Worm (Caenorhabditis elegans) whole organism, L2 larva: Measurements from ENCODE around the gene F14H12.17.

Experiments
- C34F6.9 ChIP-seq: fragments of 150-350 bp; optimal IDR thresholded peaks from 2 replicates; lab custom pipeline; 2014; ENCODE audit warnings: missing biosample characterization, missing genetic modification characterization
- F13H6.1 ChIP-seq: sonication (generic microtip); optimal IDR thresholded peaks from 2 replicates; lab custom pipeline; 2016; ENCODE audit warnings: missing genetic modification characterization, missing compliant biosample characterization
- R02D3.7 ChIP-seq: fragments of 150-350 bp; optimal IDR thresholded peaks from 2 replicates; lab custom pipeline; 2014; ENCODE audit warnings: missing biosample characterization, missing genetic modification characterization
- Y55F3AM.14 ChIP-seq: fragments of 200-800 bp; sonication (Bioruptor generic); optimal IDR thresholded peaks from 2 replicates; lab custom pipeline; 2018; ENCODE audit warnings: mild to moderate bottlenecking, missing genetic modification characterization, missing compliant biosample characterization
- ZK546.5 ChIP-seq: sonication (generic microtip); optimal IDR thresholded peaks from 2 replicates; lab custom pipeline; 2017; ENCODE audit warnings: missing biosample characterization, missing genetic modification characterization
- alr-1 ChIP-seq: fragments of 150-350 bp; optimal IDR thresholded peaks from 2 replicates; lab custom pipeline; 2014; ENCODE audit warnings: missing biosample characterization, missing genetic modification characterization
- ama-1 ChIP-seq: fragments of 150-350 bp; optimal IDR thresholded peaks from 2 replicates; lab custom pipeline; 2018; ENCODE audit warnings: inconsistent platforms
- blmp-1 ChIP-seq: sonication (generic microtip); optimal IDR thresholded peaks from 2 replicates; lab custom pipeline; 2017; ENCODE audit warnings: missing genetic modification characterization, mild to moderate bottlenecking, missing compliant biosample characterization, antibody characterized with exemption, moderate library complexity; ENCODE audit not compliant: insufficient read depth
- ceh-82 ChIP-seq: fragments of 150-350 bp; optimal IDR thresholded peaks from 2 replicates; lab custom pipeline; 2014; ENCODE audit warnings: missing biosample characterization, missing genetic modification characterization
- crh-2 ChIP-seq: sonication (generic microtip); optimal IDR thresholded peaks from 2 replicates; lab custom pipeline; 2017; ENCODE audit warnings: missing biosample characterization, missing genetic modification characterization
- egl-27 ChIP-seq: sonication (generic microtip); optimal IDR thresholded peaks from 3 replicates; lab custom pipeline; 2017; ENCODE audit warnings: missing biosample characterization, missing genetic modification reagents, missing genetic modification characterization
- elt-1 ChIP-seq: fragments of 150-350 bp; optimal IDR thresholded peaks from 2 replicates; lab custom pipeline; 2014; ENCODE audit warnings: missing biosample characterization, missing genetic modification characterization
- elt-3 ChIP-seq: sonication (generic microtip); optimal IDR thresholded peaks from 2 replicates; lab custom pipeline; 2017; ENCODE audit warnings: missing biosample characterization, missing genetic modification characterization
- fos-1 ChIP-seq: fragments of 150-350 bp; optimal IDR thresholded peaks from 2 replicates; lab custom pipeline; 2014; ENCODE audit warnings: missing biosample characterization, missing genetic modification characterization
- gmeb-1 ChIP-seq: fragments of 150-350 bp; optimal IDR thresholded peaks from 2 replicates; lab custom pipeline; 2014; ENCODE audit warnings: missing biosample characterization, missing genetic modification characterization
- lin-11 ChIP-seq: fragments of 150-350 bp; sonication (generic microtip); optimal IDR thresholded peaks from 2 replicates; lab custom pipeline; 2014; ENCODE audit warnings: missing biosample characterization, missing genetic modification characterization, inconsistent platforms, mixed read lengths
- lin-13 ChIP-seq: fragments of 150-350 bp; optimal IDR thresholded peaks from 2 replicates; lab custom pipeline; 2014; ENCODE audit warnings: missing biosample characterization, missing genetic modification reagents, missing genetic modification characterization
- lin-39 ChIP-seq: fragments of 150-350 bp; optimal IDR thresholded peaks from 2 replicates; lab custom pipeline; 2014; ENCODE audit warnings: missing biosample characterization, missing genetic modification reagents, missing genetic modification characterization
- lsy-2 ChIP-seq, 2 experiments: fragments of 150-350 bp in 1 of 2; sonication (generic microtip) in 1 of 2; optimal IDR thresholded peaks; 2 replicates each; lab custom pipeline; 2014 to 2017; ENCODE audit warnings: missing biosample characterization in 2 of 2, missing genetic modification characterization in 2 of 2
- mab-5 ChIP-seq: fragments of 150-350 bp; optimal IDR thresholded peaks from 2 replicates; lab custom pipeline; 2014; ENCODE audit warnings: missing biosample characterization, missing genetic modification characterization
- mbf-1 ChIP-seq: sonication (generic microtip); optimal IDR thresholded peaks from 2 replicates; lab custom pipeline; 2017; ENCODE audit warnings: missing biosample characterization, missing genetic modification characterization
- nhr-10 ChIP-seq: sonication (generic microtip); optimal IDR thresholded peaks from 2 replicates; lab custom pipeline; 2017; ENCODE audit warnings: missing biosample characterization, missing genetic modification characterization
- nhr-12 ChIP-seq: fragments of 150-350 bp; optimal IDR thresholded peaks from 2 replicates; lab custom pipeline; 2014; ENCODE audit warnings: missing biosample characterization, missing genetic modification characterization
- nhr-129 ChIP-seq: fragments of 150-350 bp; optimal IDR thresholded peaks from 2 replicates; lab custom pipeline; 2014; ENCODE audit warnings: missing biosample characterization, missing genetic modification characterization
- nhr-21 ChIP-seq: fragments of 150-350 bp; optimal IDR thresholded peaks from 2 replicates; lab custom pipeline; 2014; ENCODE audit warnings: missing biosample characterization, missing genetic modification characterization
- nhr-23 ChIP-seq: fragments of 150-350 bp; optimal IDR thresholded peaks from 2 replicates; lab custom pipeline; 2014; ENCODE audit warnings: missing biosample characterization, missing genetic modification reagents, missing genetic modification characterization
- nhr-25 ChIP-seq: fragments of 150-350 bp; sonication (generic microtip); optimal IDR thresholded peaks from 3 replicates; lab custom pipeline; 2014; ENCODE audit warnings: missing biosample characterization, missing genetic modification characterization
- nhr-6 ChIP-seq: fragments of 150-350 bp; optimal IDR thresholded peaks from 2 replicates; lab custom pipeline; 2014; ENCODE audit warnings: missing biosample characterization, missing genetic modification characterization
- peb-1 ChIP-seq: fragments of 150-350 bp; optimal IDR thresholded peaks from 2 replicates; lab custom pipeline; 2014; ENCODE audit warnings: missing biosample characterization, missing genetic modification characterization
- sem-4 ChIP-seq: fragments of 150-350 bp; optimal IDR thresholded peaks from 2 replicates; lab custom pipeline; 2014; ENCODE audit warnings: missing biosample characterization, missing genetic modification reagents, missing genetic modification characterization
- sma-3 ChIP-seq: sonication (generic microtip); optimal IDR thresholded peaks from 2 replicates; lab custom pipeline; 2016; ENCODE audit warnings: missing genetic modification reagents, missing genetic modification characterization, missing compliant biosample characterization
- sma-9 ChIP-seq, 2 experiments: fragments of 150-350 bp in 1 of 2; sonication (generic microtip) in 1 of 2; optimal IDR thresholded peaks; 2 replicates each; lab custom pipeline; 2014 to 2016; ENCODE audit warnings: missing genetic modification characterization in 2 of 2, mild to moderate bottlenecking in 1 of 2, missing biosample characterization in 1 of 2, missing compliant biosample characterization in 1 of 2, missing genetic modification reagents in 1 of 2, moderate library complexity in 1 of 2
- snpc-4 ChIP-seq: fragments of 150-350 bp; optimal IDR thresholded peaks from 2 replicates; lab custom pipeline; 2014; ENCODE audit warnings: missing biosample characterization, missing genetic modification characterization
- unc-55 ChIP-seq: fragments of 150-350 bp; sonication (generic microtip); optimal IDR thresholded peaks from 3 replicates; lab custom pipeline; 2014; ENCODE audit warnings: missing biosample characterization, missing genetic modification reagents, missing genetic modification characterization
- unc-62 ChIP-seq: fragments of 150-350 bp; optimal IDR thresholded peaks from 2 replicates; lab custom pipeline; 2014; ENCODE audit warnings: missing biosample characterization, missing genetic modification reagents, missing genetic modification characterization
- zag-1 ChIP-seq: fragments of 150-350 bp; optimal IDR thresholded peaks from 2 replicates; lab custom pipeline; 2014; ENCODE audit warnings: missing biosample characterization, missing genetic modification characterization
- ztf-4 ChIP-seq: fragments of 150-350 bp; optimal IDR thresholded peaks from 2 replicates; lab custom pipeline; 2014; ENCODE audit warnings: missing biosample characterization, missing genetic modification characterization

F14H12.17 gene

ce11 chrX:4397460-4397859, 34.4 kb upstream of the F14H12.17 start:
- TF ChIP-seq nhr-12 (tag; lab: Kevin White, UChicago): no peak
- no peak for TF ChIP-seq ama-1 (lab: Kevin White, UChicago)
- no peak for TF ChIP-seq R02D3.7 (tag; lab: Kevin White, UChicago)
- TF ChIP-seq nhr-129: no peak
- TF ChIP-seq sma-9 (GFP tag; optimal IDR thresholded peaks at IDR 0.05; lab: Kevin White, UChicago): no peak
- TF ChIP-seq sma-9 (tag; optimal IDR thresholded peaks at IDR 0.05; lab: Kevin White, UChicago): no peak
- TF ChIP-seq ztf-4: no peak
- no peak for TF ChIP-seq zag-1 (tag; lab: Kevin White, UChicago)
- no peak for TF ChIP-seq nhr-10
- TF ChIP-seq lin-39 (tag; lab: Kevin White, UChicago): no peak
- TF ChIP-seq nhr-23: no peak
- TF ChIP-seq unc-62 (GFP tag; lab: Kevin White, UChicago): no peak
- TF ChIP-seq ceh-82 (tag; lab: Kevin White, UChicago): no peak
- TF ChIP-seq elt-1 (tag; lab: Kevin White, UChicago): no peak
- TF ChIP-seq fos-1 (tag; lab: Kevin White, UChicago): no peak
- no peak for TF ChIP-seq nhr-25
- TF ChIP-seq snpc-4: no peak
- TF ChIP-seq nhr-21 (tag; lab: Kevin White, UChicago): no peak
- no peak for TF ChIP-seq lin-11 (tag; lab: Kevin White, UChicago)
- TF ChIP-seq ZK546.5: no peak
- no peak for TF ChIP-seq alr-1

ce11 chrX:4395073-4395850, 32.2 kb upstream of the F14H12.17 start:
- TF ChIP-seq crh-2 (peak; percentile 89), elt-1 (tag; lab: Kevin White, UChicago) (no peak), ama-1 (lab: Kevin White, UChicago) (no peak), nhr-25 (peak; percentile 78), F13H6.1 (peak; percentile 79), snpc-4 (peak; percentile 41), nhr-12 (tag; lab: Kevin White, UChicago) (no peak), lsy-2 (tag; optimal IDR thresholded peaks at IDR 0.05; lab: Kevin White, UChicago) (peak; percentile 59 to 77), ztf-4 (no peak), mab-5 (tag; lab: Kevin White, UChicago) (peak; percentile 70), gmeb-1 (peak; percentile 82), nhr-21 (tag; lab: Kevin White, UChicago) (peak; percentile 85), ceh-82 (tag; lab: Kevin White, UChicago) (peak; percentile 63), ZK546.5 (no peak), sem-4 (peak; percentile 22), blmp-1 (no peak), egl-27 (peak; percentile 63), sma-3 (GFP tag; lab: Kevin White, UChicago) (peak; percentile 82), nhr-129 (peak; percentile 82), peb-1 (tag; lab: Kevin White, UChicago) (no peak), mbf-1 (peak; percentile 35), elt-3 (tag; lab: Kevin White, UChicago) (no peak), C34F6.9 (peak; percentile 46), sma-9 (GFP tag; optimal IDR thresholded peaks at IDR 0.05; lab: Kevin White, UChicago) (peak; percentile 47), sma-9 (tag; optimal IDR thresholded peaks at IDR 0.05; lab: Kevin White, UChicago) (no peak), nhr-6 (tag; lab: Kevin White, UChicago) (peak; percentile 49), lin-39 (tag; lab: Kevin White, UChicago) (no peak), lin-13 (GFP tag; lab: Kevin White, UChicago) (peak; percentile 60), unc-55 (GFP tag; lab: Kevin White, UChicago) (peak; percentile 77), fos-1 (tag; lab: Kevin White, UChicago) (peak; percentile 64), unc-62 (GFP tag; lab: Kevin White, UChicago) (no peak)

- TF ChIP-seq mab-5 (tag; lab: Kevin White, UChicago) (no peak), Y55F3AM.14 (GFP tag; lab: Kevin White, UChicago) (peak; percentile 10)
- TF ChIP-seq, all 48 proteins: peak for 1
Measured at ce11 chrX:4391680-4392079, 28.6 kb upstream of the F14H12.17 start.
